Worm (Caenorhabditis elegans) whole organism, L2 larva: ENCODE results near the gene ida-1.

Experiments used
- C34F6.9 ChIP-seq: fragments of 150-350 bp; optimal IDR thresholded peaks from 2 replicates; lab custom pipeline; 2014; ENCODE audit warnings: missing biosample characterization, missing genetic modification characterization
- F13H6.1 ChIP-seq: sonication (generic microtip); optimal IDR thresholded peaks from 2 replicates; lab custom pipeline; 2016; ENCODE audit warnings: missing genetic modification characterization, missing compliant biosample characterization
- R02D3.7 ChIP-seq: fragments of 150-350 bp; optimal IDR thresholded peaks from 2 replicates; lab custom pipeline; 2014; ENCODE audit warnings: missing biosample characterization, missing genetic modification characterization
- Y55F3AM.14 ChIP-seq: fragments of 200-800 bp; sonication (Bioruptor generic); optimal IDR thresholded peaks from 2 replicates; lab custom pipeline; 2018; ENCODE audit warnings: mild to moderate bottlenecking, missing genetic modification characterization, missing compliant biosample characterization
- ZK546.5 ChIP-seq: sonication (generic microtip); optimal IDR thresholded peaks from 2 replicates; lab custom pipeline; 2017; ENCODE audit warnings: missing biosample characterization, missing genetic modification characterization
- alr-1 ChIP-seq: fragments of 150-350 bp; optimal IDR thresholded peaks from 2 replicates; lab custom pipeline; 2014; ENCODE audit warnings: missing biosample characterization, missing genetic modification characterization
- aly-2 ChIP-seq: fragments of 150-350 bp; optimal IDR thresholded peaks from 2 replicates; lab custom pipeline; 2014; ENCODE audit warnings: missing biosample characterization, missing genetic modification characterization
- ama-1 ChIP-seq: fragments of 150-350 bp; optimal IDR thresholded peaks from 2 replicates; lab custom pipeline; 2018; ENCODE audit warnings: inconsistent platforms
- blmp-1 ChIP-seq: sonication (generic microtip); optimal IDR thresholded peaks from 2 replicates; lab custom pipeline; 2017; ENCODE audit warnings: missing genetic modification characterization, mild to moderate bottlenecking, missing compliant biosample characterization, antibody characterized with exemption, moderate library complexity; ENCODE audit not compliant: insufficient read depth
- ceh-16 ChIP-seq: fragments of 150-350 bp; optimal IDR thresholded peaks from 2 replicates; lab custom pipeline; 2014; ENCODE audit warnings: missing biosample characterization, missing genetic modification characterization
- ceh-82 ChIP-seq: fragments of 150-350 bp; optimal IDR thresholded peaks from 2 replicates; lab custom pipeline; 2014; ENCODE audit warnings: missing biosample characterization, missing genetic modification characterization
- crh-2 ChIP-seq: sonication (generic microtip); optimal IDR thresholded peaks from 2 replicates; lab custom pipeline; 2017; ENCODE audit warnings: missing biosample characterization, missing genetic modification characterization
- dmd-4 ChIP-seq: sonication (generic microtip); optimal IDR thresholded peaks from 2 replicates; lab custom pipeline; 2017; ENCODE audit warnings: missing biosample characterization, missing genetic modification characterization
- egl-27 ChIP-seq: sonication (generic microtip); optimal IDR thresholded peaks from 3 replicates; lab custom pipeline; 2017; ENCODE audit warnings: missing biosample characterization, missing genetic modification reagents, missing genetic modification characterization
- elt-1 ChIP-seq: fragments of 150-350 bp; optimal IDR thresholded peaks from 2 replicates; lab custom pipeline; 2014; ENCODE audit warnings: missing biosample characterization, missing genetic modification characterization
- elt-3 ChIP-seq: sonication (generic microtip); optimal IDR thresholded peaks from 2 replicates; lab custom pipeline; 2017; ENCODE audit warnings: missing biosample characterization, missing genetic modification characterization
- fos-1 ChIP-seq: fragments of 150-350 bp; optimal IDR thresholded peaks from 2 replicates; lab custom pipeline; 2014; ENCODE audit warnings: missing biosample characterization, missing genetic modification characterization
- gmeb-1 ChIP-seq: fragments of 150-350 bp; optimal IDR thresholded peaks from 2 replicates; lab custom pipeline; 2014; ENCODE audit warnings: missing biosample characterization, missing genetic modification characterization
- lin-11 ChIP-seq: fragments of 150-350 bp; sonication (generic microtip); optimal IDR thresholded peaks from 2 replicates; lab custom pipeline; 2014; ENCODE audit warnings: missing biosample characterization, missing genetic modification characterization, inconsistent platforms, mixed read lengths
- lin-13 ChIP-seq: fragments of 150-350 bp; optimal IDR thresholded peaks from 2 replicates; lab custom pipeline; 2014; ENCODE audit warnings: missing biosample characterization, missing genetic modification reagents, missing genetic modification characterization
- lin-39 ChIP-seq: fragments of 150-350 bp; optimal IDR thresholded peaks from 2 replicates; lab custom pipeline; 2014; ENCODE audit warnings: missing biosample characterization, missing genetic modification reagents, missing genetic modification characterization
- lsy-2 ChIP-seq, 2 experiments: fragments of 150-350 bp in 1 of 2; sonication (generic microtip) in 1 of 2; optimal IDR thresholded peaks; 2 replicates each; lab custom pipeline; 2014 to 2017; ENCODE audit warnings: missing biosample characterization in 2 of 2, missing genetic modification characterization in 2 of 2
- mab-5 ChIP-seq: fragments of 150-350 bp; optimal IDR thresholded peaks from 2 replicates; lab custom pipeline; 2014; ENCODE audit warnings: missing biosample characterization, missing genetic modification characterization
- mdl-1 ChIP-seq, 2 experiments: fragments of 150-350 bp in 1 of 2; sonication (generic microtip) in 1 of 2; optimal IDR thresholded peaks; 2 replicates each; lab custom pipeline; 2017; ENCODE audit warnings: missing biosample characterization in 2 of 2, missing genetic modification characterization in 2 of 2
- nhr-10 ChIP-seq: sonication (generic microtip); optimal IDR thresholded peaks from 2 replicates; lab custom pipeline; 2017; ENCODE audit warnings: missing biosample characterization, missing genetic modification characterization
- nhr-129 ChIP-seq: fragments of 150-350 bp; optimal IDR thresholded peaks from 2 replicates; lab custom pipeline; 2014; ENCODE audit warnings: missing biosample characterization, missing genetic modification characterization
- nhr-21 ChIP-seq: fragments of 150-350 bp; optimal IDR thresholded peaks from 2 replicates; lab custom pipeline; 2014; ENCODE audit warnings: missing biosample characterization, missing genetic modification characterization
- nhr-23 ChIP-seq: fragments of 150-350 bp; optimal IDR thresholded peaks from 2 replicates; lab custom pipeline; 2014; ENCODE audit warnings: missing biosample characterization, missing genetic modification reagents, missing genetic modification characterization
- nhr-237 ChIP-seq: fragments of 150-350 bp; optimal IDR thresholded peaks from 2 replicates; lab custom pipeline; 2014; ENCODE audit warnings: missing biosample characterization, missing genetic modification characterization
- nhr-25 ChIP-seq: fragments of 150-350 bp; sonication (generic microtip); optimal IDR thresholded peaks from 3 replicates; lab custom pipeline; 2014; ENCODE audit warnings: missing biosample characterization, missing genetic modification characterization
- nhr-6 ChIP-seq: fragments of 150-350 bp; optimal IDR thresholded peaks from 2 replicates; lab custom pipeline; 2014; ENCODE audit warnings: missing biosample characterization, missing genetic modification characterization
- peb-1 ChIP-seq: fragments of 150-350 bp; optimal IDR thresholded peaks from 2 replicates; lab custom pipeline; 2014; ENCODE audit warnings: missing biosample characterization, missing genetic modification characterization
- sem-4 ChIP-seq: fragments of 150-350 bp; optimal IDR thresholded peaks from 2 replicates; lab custom pipeline; 2014; ENCODE audit warnings: missing biosample characterization, missing genetic modification reagents, missing genetic modification characterization
- skn-1 ChIP-seq: sonication (generic microtip); optimal IDR thresholded peaks from 2 replicates; lab custom pipeline; 2017; ENCODE audit warnings: missing biosample characterization, missing genetic modification characterization
- sma-3 ChIP-seq: sonication (generic microtip); optimal IDR thresholded peaks from 2 replicates; lab custom pipeline; 2016; ENCODE audit warnings: missing genetic modification reagents, missing genetic modification characterization, missing compliant biosample characterization
- sma-9 ChIP-seq, 2 experiments: fragments of 150-350 bp in 1 of 2; sonication (generic microtip) in 1 of 2; optimal IDR thresholded peaks; 2 replicates each; lab custom pipeline; 2014 to 2016; ENCODE audit warnings: missing genetic modification characterization in 2 of 2, mild to moderate bottlenecking in 1 of 2, missing biosample characterization in 1 of 2, missing compliant biosample characterization in 1 of 2, missing genetic modification reagents in 1 of 2, moderate library complexity in 1 of 2
- snpc-4 ChIP-seq: fragments of 150-350 bp; optimal IDR thresholded peaks from 2 replicates; lab custom pipeline; 2014; ENCODE audit warnings: missing biosample characterization, missing genetic modification characterization
- unc-55 ChIP-seq: fragments of 150-350 bp; sonication (generic microtip); optimal IDR thresholded peaks from 3 replicates; lab custom pipeline; 2014; ENCODE audit warnings: missing biosample characterization, missing genetic modification reagents, missing genetic modification characterization
- ztf-11 ChIP-seq: sonication (generic microtip); optimal IDR thresholded peaks from 2 replicates; lab custom pipeline; 2017; ENCODE audit warnings: missing biosample characterization, missing genetic modification characterization
- ztf-4 ChIP-seq: fragments of 150-350 bp; optimal IDR thresholded peaks from 2 replicates; lab custom pipeline; 2014; ENCODE audit warnings: missing biosample characterization, missing genetic modification characterization

ida-1 gene

DNA sequence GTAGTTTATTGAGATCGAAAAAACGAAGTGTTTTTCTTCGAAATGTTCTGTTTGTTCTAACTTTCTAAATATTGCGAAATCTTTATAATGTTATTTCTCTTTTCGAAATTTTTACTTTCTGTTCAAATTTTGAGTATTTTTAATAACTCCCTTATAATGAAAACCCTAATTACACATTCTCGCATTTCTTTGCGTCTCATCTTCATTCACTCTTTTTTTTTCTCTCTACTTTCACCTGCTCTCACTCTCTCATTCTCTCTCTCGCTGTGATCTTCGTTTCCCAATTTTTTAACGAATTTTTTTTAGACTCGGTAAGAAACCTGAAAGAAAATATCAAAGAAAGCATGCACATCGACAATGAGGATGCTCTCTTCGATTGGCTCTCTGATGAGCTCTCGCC lies 44.1 kb upstream of the ida-1 start, which contains the start of gene rbm-26:
rbm-26 (plus strand) TSS at position 301 of the 400 bp plus-strand sequence.
- TF ChIP-seq nhr-23 (tag; lab: Kevin White, UChicago) (no peak), unc-55 (GFP tag; lab: Kevin White, UChicago) (peak; percentile 24)

ce11 chrIII:5711881-5712643 lies 43.3 kb upstream of the ida-1 start:
- no peak for TF ChIP-seq ZK546.5 (tag; lab: Kevin White, UChicago)
- no peak for TF ChIP-seq nhr-237
- TF ChIP-seq skn-1 (tag; lab: Kevin White, UChicago) = no peak
- TF ChIP-seq F13H6.1 (tag; lab: Kevin White, UChicago) = no peak
- TF ChIP-seq ama-1 (lab: Kevin White, UChicago) = no peak
- no peak for TF ChIP-seq ztf-11
- TF ChIP-seq lin-13 (GFP tag; lab: Kevin White, UChicago) = no peak
- TF ChIP-seq C34F6.9 (tag; lab: Kevin White, UChicago) = no peak
- TF ChIP-seq lin-39 (tag; lab: Kevin White, UChicago) = no peak
- TF ChIP-seq nhr-25 = no peak
- no peak for TF ChIP-seq nhr-10 (tag; lab: Kevin White, UChicago)
- no peak for TF ChIP-seq lin-11
- no peak for TF ChIP-seq nhr-21
- no peak for TF ChIP-seq R02D3.7 (tag; lab: Kevin White, UChicago)
- TF ChIP-seq mab-5 = no peak
- no peak for TF ChIP-seq dmd-4
- TF ChIP-seq ceh-16 (tag; lab: Kevin White, UChicago) = no peak
- no peak for TF ChIP-seq elt-3

- no peak for TF ChIP-seq lin-11
- no peak for TF ChIP-seq ztf-4
- TF ChIP-seq elt-1 (tag; lab: Kevin White, UChicago) = no peak
- TF ChIP-seq ZK546.5 (tag; lab: Kevin White, UChicago) = no peak
- TF ChIP-seq nhr-21 = no peak
- no peak for TF ChIP-seq ama-1 (lab: Kevin White, UChicago)
- no peak for TF ChIP-seq gmeb-1 (tag; lab: Kevin White, UChicago)
- TF ChIP-seq aly-2 = no peak
- TF ChIP-seq alr-1 (tag; lab: Kevin White, UChicago) = no peak
- no peak for TF ChIP-seq C34F6.9 (tag; lab: Kevin White, UChicago)
- TF ChIP-seq elt-3 = no peak
- TF ChIP-seq lsy-2 (tag; optimal IDR thresholded peaks at IDR 0.05; lab: Kevin White, UChicago) = no peak
- no peak for TF ChIP-seq ceh-82 (tag; lab: Kevin White, UChicago)
Observed at ce11 chrIII:5714230-5714983, 40.9 kb upstream of the ida-1 start, which contains the start of gene arf-1. arf-1 (plus strand) TSS chrIII:5714886.

ce11 chrIII:5714984-5715454 lies 40.3 kb upstream of the ida-1 start:
- no peak for TF ChIP-seq skn-1 (tag; lab: Kevin White, UChicago)
- peak; percentile 16 for TF ChIP-seq nhr-6 (tag; lab: Kevin White, UChicago)
- TF ChIP-seq sma-9 (GFP tag; optimal IDR thresholded peaks at IDR 0.05; lab: Kevin White, UChicago) = peak; percentile 2
- TF ChIP-seq sma-9 (tag; optimal IDR thresholded peaks at IDR 0.05; lab: Kevin White, UChicago) = no peak

ce11 chrIII:5715467-5715866 lies 39.9 kb upstream of the ida-1 start:
- TF ChIP-seq ceh-82 (tag; lab: Kevin White, UChicago) (no peak), gmeb-1 (tag; lab: Kevin White, UChicago) (no peak), unc-55 (GFP tag; lab: Kevin White, UChicago) (peak; percentile 83), ztf-4 (peak; percentile 7), sma-3 (peak; percentile 34), crh-2 (tag; lab: Kevin White, UChicago) (peak; percentile 51), nhr-21 (peak; percentile 73), fos-1 (tag; lab: Kevin White, UChicago) (peak; percentile 54), lin-11 (peak; percentile 84), nhr-129 (tag; lab: Kevin White, UChicago) (peak; percentile 88), skn-1 (tag; lab: Kevin White, UChicago) (no peak), lsy-2 (tag; optimal IDR thresholded peaks at IDR 0.05; lab: Kevin White, UChicago) (peak in 1 of 2 experiments; percentile 64), lin-39 (tag; lab: Kevin White, UChicago) (no peak), nhr-6 (tag; lab: Kevin White, UChicago) (no peak), sem-4 (tag; lab: Kevin White, UChicago) (peak; percentile 62), lin-13 (GFP tag; lab: Kevin White, UChicago) (peak; percentile 12), Y55F3AM.14 (GFP tag; lab: Kevin White, UChicago) (peak; percentile 70), nhr-25 (peak; percentile 60), egl-27 (tag; lab: Kevin White, UChicago) (peak; percentile 26), F13H6.1 (tag; lab: Kevin White, UChicago) (peak; percentile 75), C34F6.9 (tag; lab: Kevin White, UChicago) (peak; percentile 87), mdl-1 (tag; optimal IDR thresholded peaks at IDR 0.05; lab: Kevin White, UChicago) (peak; percentile 63 to 68), blmp-1 (tag; lab: Kevin White, UChicago) (peak; percentile 24), snpc-4 (tag; lab: Kevin White, UChicago) (peak; percentile 26), peb-1 (tag; lab: Kevin White, UChicago) (no peak)
